Fruit fly (Drosophila melanogaster) whole organism, embryonic: ENCODE results near the gene apolpp.
A peak's percentile ranks its signal among the peaks of the same experiment; 100 is the strongest.

Source experiments
- B-H2 ChIP-seq: fragments of 200-800 bp; sonication (Bioruptor generic); optimal IDR thresholded peaks from 2 replicates; lab custom pipeline; 2018; ENCODE audit warnings: missing biosample characterization, mild to moderate bottlenecking, missing genetic modification characterization
- Bdp1 ChIP-seq: fragments of 200-800 bp; sonication (Bioruptor generic); optimal IDR thresholded peaks from 3 replicates; lab custom pipeline; 2016; ENCODE audit warnings: missing biosample characterization, missing genetic modification characterization
- CG10321 ChIP-seq: fragments of 200-800 bp; sonication (Bioruptor generic); IDR thresholded peaks from 2 replicates; pipeline ENCODE4 v1.3.6; 2022; ENCODE audit warnings: missing biosample characterization, missing genetic modification characterization
- CG10462 ChIP-seq: fragments of 200-800 bp; sonication (Bioruptor generic); optimal IDR thresholded peaks from 2 replicates; lab custom pipeline; 2016; ENCODE audit warnings: missing biosample characterization, missing genetic modification characterization
- CG10543 ChIP-seq: fragments of 200-800 bp; sonication (Bioruptor generic); optimal IDR thresholded peaks from 3 replicates; lab custom pipeline; 2017; ENCODE audit warnings: missing biosample characterization, mild to moderate bottlenecking, missing genetic modification characterization, moderate library complexity
- CG10565 ChIP-seq: fragments of 200-800 bp; sonication (Bioruptor generic); optimal IDR thresholded peaks from 3 replicates; lab custom pipeline; 2016; ENCODE audit warnings: missing biosample characterization, mild to moderate bottlenecking, missing genetic modification characterization
- CG10959 ChIP-seq: fragments of 200-800 bp; sonication (Bioruptor generic); IDR thresholded peaks from 2 replicates; pipeline ENCODE4 v1.3.6; 2022; ENCODE audit warnings: missing biosample characterization, missing genetic modification characterization
- CG14050 ChIP-seq: fragments of 200-800 bp; sonication (Bioruptor generic); IDR thresholded peaks from 3 replicates; pipeline ENCODE4 v1.3.6; 2022; ENCODE audit warnings: missing biosample characterization, missing genetic modification characterization
- CG15073 ChIP-seq: fragments of 200-800 bp; sonication (Bioruptor generic); optimal IDR thresholded peaks from 2 replicates; lab custom pipeline; 2016; ENCODE audit warnings: missing biosample characterization, missing genetic modification characterization
- CG16863 ChIP-seq: fragments of 200-800 bp; sonication (Bioruptor generic); optimal IDR thresholded peaks from 3 replicates; lab custom pipeline; 2016; ENCODE audit warnings: missing biosample characterization, missing genetic modification characterization
- CG31441 ChIP-seq: fragments of 200-800 bp; sonication (Bioruptor generic); IDR thresholded peaks from 2 replicates; pipeline ENCODE4 v1.3.6; 2022; ENCODE audit warnings: missing biosample characterization, missing genetic modification characterization
- CG34224 ChIP-seq: fragments of 200-800 bp; sonication (Bioruptor generic); IDR thresholded peaks from 3 replicates; pipeline ENCODE4 v1.3.6; 2022; ENCODE audit warnings: missing biosample characterization, missing genetic modification characterization; ENCODE audit not compliant: partially characterized antibody
- CG4282 ChIP-seq: fragments of 200-800 bp; sonication (Bioruptor generic); optimal IDR thresholded peaks from 2 replicates; lab custom pipeline; 2016; ENCODE audit warnings: missing biosample characterization, missing genetic modification characterization
- CG4820 ChIP-seq: fragments of 200-800 bp; sonication (Bioruptor generic); optimal IDR thresholded peaks from 3 replicates; lab custom pipeline; 2016; ENCODE audit warnings: missing biosample characterization, missing genetic modification characterization
- CG7372 ChIP-seq: fragments of 200-800 bp; sonication (Bioruptor generic); IDR thresholded peaks from 2 replicates; pipeline ENCODE4 v1.3.6; 2022; ENCODE audit warnings: missing biosample characterization, missing genetic modification characterization
- CG9817 ChIP-seq: fragments of 200-800 bp; sonication (Bioruptor generic); optimal IDR thresholded peaks from 2 replicates; lab custom pipeline; 2018; ENCODE audit warnings: missing biosample characterization, mild to moderate bottlenecking, missing genetic modification characterization, moderate library complexity
- CkIIα-i1 ChIP-seq: fragments of 200-800 bp; sonication (Bioruptor generic); IDR thresholded peaks from 2 replicates; pipeline ENCODE4 v1.3.6; 2022; ENCODE audit warnings: missing biosample characterization, missing genetic modification characterization
- Deaf1 ChIP-seq: fragments of 200-800 bp; optimal IDR thresholded peaks from 3 replicates; lab custom pipeline; 2019; ENCODE audit warnings: missing biosample characterization, mild to moderate bottlenecking, missing genetic modification characterization, moderate library complexity
- Dfd ChIP-seq, 2 experiments: fragments of >200 bp; optimal IDR thresholded peaks; 2 replicates each; lab custom pipeline; 2017; ENCODE audit warnings: missing biosample characterization in 2 of 2, missing genetic modification characterization in 2 of 2
- Dp ChIP-seq: fragments of 200-800 bp; sonication (Bioruptor generic); optimal IDR thresholded peaks from 2 replicates; lab custom pipeline; 2018; ENCODE audit warnings: missing biosample characterization, mild to moderate bottlenecking, missing genetic modification characterization, moderate library complexity
- E2f1 ChIP-seq: fragments of 200-800 bp; sonication (Bioruptor generic); IDR thresholded peaks from 2 replicates; pipeline ENCODE4 v1.3.6; 2022; ENCODE audit warnings: missing biosample characterization, missing genetic modification characterization
- ERR ChIP-seq: fragments of 200-800 bp; sonication (Bioruptor generic); optimal IDR thresholded peaks from 2 replicates; lab custom pipeline; 2016; ENCODE audit warnings: missing biosample characterization, missing genetic modification characterization
- HLH3B ChIP-seq: fragments of 200-800 bp; sonication (Bioruptor generic); IDR thresholded peaks from 2 replicates; pipeline ENCODE4 v1.3.6; 2022; ENCODE audit warnings: missing biosample characterization, missing genetic modification characterization
- HmgZ ChIP-seq: fragments of 200-800 bp; sonication (Bioruptor generic); optimal IDR thresholded peaks from 2 replicates; lab custom pipeline; 2018; ENCODE audit warnings: missing biosample characterization, mild to moderate bottlenecking, missing genetic modification characterization
- Hr39 ChIP-seq: fragments of >200 bp; optimal IDR thresholded peaks from 2 replicates; lab custom pipeline; 2017
- Hsf ChIP-seq: fragments of 200-800 bp; sonication (Bioruptor generic); optimal IDR thresholded peaks from 3 replicates; lab custom pipeline; 2016; ENCODE audit warnings: missing biosample characterization, missing genetic modification characterization
- Lim3 ChIP-seq: fragments of 200-800 bp; sonication (Bioruptor generic); IDR thresholded peaks from 2 replicates; pipeline ENCODE4 v1.3.6; 2022; ENCODE audit warnings: missing biosample characterization, missing genetic modification characterization
- NC2α ChIP-seq: fragments of 200-800 bp; sonication (Bioruptor generic); optimal IDR thresholded peaks from 2 replicates; lab custom pipeline; 2016; ENCODE audit warnings: missing biosample characterization, missing genetic modification characterization
- Oli ChIP-seq: fragments of 200-800 bp; sonication (Bioruptor generic); optimal IDR thresholded peaks from 2 replicates; lab custom pipeline; 2018; ENCODE audit warnings: missing biosample characterization, mild to moderate bottlenecking, missing genetic modification characterization, moderate library complexity
- Scr ChIP-seq: fragments of 200-800 bp; sonication (Bioruptor generic); IDR thresholded peaks from 2 replicates; pipeline ENCODE4 v1.3.6; 2022; ENCODE audit warnings: missing biosample characterization, missing genetic modification characterization; ENCODE audit not compliant: partially characterized antibody
- Six4 ChIP-seq: fragments of 200-800 bp; sonication (Bioruptor generic); optimal IDR thresholded peaks from 2 replicates; lab custom pipeline; 2016; ENCODE audit warnings: missing biosample characterization, missing genetic modification characterization
- ap ChIP-seq: fragments of 200-800 bp; sonication (Bioruptor generic); IDR thresholded peaks from 2 replicates; pipeline ENCODE4 v1.3.6; 2022; ENCODE audit warnings: missing biosample characterization, missing genetic modification characterization
- br ChIP-seq: fragments of >200 bp; optimal IDR thresholded peaks from 2 replicates; lab custom pipeline; 2017
- cad ChIP-seq: fragments of >200 bp; optimal IDR thresholded peaks from 2 replicates; lab custom pipeline; 2017; ENCODE audit warnings: missing biosample characterization, missing genetic modification characterization
- chn ChIP-seq: fragments of 200-800 bp; sonication (Bioruptor generic); optimal IDR thresholded peaks from 2 replicates; lab custom pipeline; 2016; ENCODE audit warnings: missing biosample characterization, missing genetic modification characterization
- dan ChIP-seq: fragments of 200-800 bp; sonication (Bioruptor generic); IDR thresholded peaks from 2 replicates; pipeline ENCODE4 v1.3.6; 2022; ENCODE audit warnings: missing biosample characterization, missing genetic modification characterization
- dmrt11E ChIP-seq: fragments of 200-800 bp; sonication (Bioruptor generic); optimal IDR thresholded peaks from 3 replicates; lab custom pipeline; 2018; ENCODE audit warnings: missing biosample characterization, mild to moderate bottlenecking, missing genetic modification characterization, moderate library complexity
- dysf ChIP-seq: fragments of 200-800 bp; sonication (Bioruptor generic); IDR thresholded peaks from 3 replicates; pipeline ENCODE4 v1.3.6; 2022; ENCODE audit warnings: missing biosample characterization, missing genetic modification characterization
- gcm2 ChIP-seq: fragments of 200-800 bp; sonication (Bioruptor generic); optimal IDR thresholded peaks from 2 replicates; lab custom pipeline; 2016; ENCODE audit warnings: missing biosample characterization, missing genetic modification characterization
- lmd ChIP-seq: fragments of 200-800 bp; sonication (Bioruptor generic); IDR thresholded peaks from 2 replicates; pipeline ENCODE4 v1.3.6; 2022; ENCODE audit warnings: missing biosample characterization, missing genetic modification characterization
- nau ChIP-seq: fragments of 200-800 bp; sonication (Bioruptor generic); optimal IDR thresholded peaks from 3 replicates; lab custom pipeline; 2017; ENCODE audit warnings: missing biosample characterization, mild to moderate bottlenecking, missing genetic modification characterization, missing genetic modification reagents
- onecut ChIP-seq: fragments of 200-800 bp; sonication (Bioruptor generic); IDR thresholded peaks from 2 replicates; pipeline ENCODE4 v1.3.6; 2022; ENCODE audit warnings: missing biosample characterization, missing genetic modification characterization
- org-1 ChIP-seq: fragments of 200-800 bp; sonication (Bioruptor generic); optimal IDR thresholded peaks from 2 replicates; lab custom pipeline; 2017; ENCODE audit warnings: missing biosample characterization, missing genetic modification characterization
- pum ChIP-seq: fragments of 200-800 bp; sonication (Bioruptor generic); optimal IDR thresholded peaks from 2 replicates; lab custom pipeline; 2016; ENCODE audit warnings: missing biosample characterization, missing genetic modification characterization
- sim ChIP-seq: fragments of 200-800 bp; sonication (Bioruptor generic); IDR thresholded peaks from 2 replicates; pipeline ENCODE4 v1.3.6; 2022; ENCODE audit warnings: missing biosample characterization, missing genetic modification characterization
- slou ChIP-seq: fragments of 200-800 bp; sonication (Bioruptor generic); optimal IDR thresholded peaks from 3 replicates; lab custom pipeline; 2016; ENCODE audit warnings: missing biosample characterization, missing genetic modification characterization
- slp2 ChIP-seq: fragments of 200-800 bp; sonication (Bioruptor generic); optimal IDR thresholded peaks from 2 replicates; lab custom pipeline; 2016; ENCODE audit warnings: missing biosample characterization, missing genetic modification characterization
- sqz ChIP-seq: fragments of 200-800 bp; sonication (Bioruptor generic); optimal IDR thresholded peaks from 3 replicates; lab custom pipeline; 2018; ENCODE audit warnings: missing biosample characterization, mild to moderate bottlenecking, missing genetic modification characterization
- ttk ChIP-seq: fragments of 200-800 bp; sonication (Bioruptor generic); IDR thresholded peaks from 2 replicates; pipeline ENCODE4 v2.1.2; 2022; ENCODE audit warnings: missing biosample characterization, missing genetic modification characterization
- zen2 ChIP-seq: fragments of 200-800 bp; sonication (Bioruptor generic); IDR thresholded peaks from 3 replicates; pipeline ENCODE4 v1.3.6; 2022; ENCODE audit warnings: missing biosample characterization, missing genetic modification characterization; ENCODE audit not compliant: partially characterized antibody
- zf30C ChIP-seq: fragments of 200-800 bp; sonication (Bioruptor generic); optimal IDR thresholded peaks from 3 replicates; lab custom pipeline; 2018; ENCODE audit warnings: missing biosample characterization, mild to moderate bottlenecking, missing genetic modification characterization

apolpp gene

dm6 chr4:1112867-1113769 lies 52.3 kb downstream of the apolpp start (continued):
- TF ChIP-seq CG14050 (GFP tag; lab: Robert Waterston, UW) = peak; percentile 89
- TF ChIP-seq Bdp1 (GFP tag; lab: Kevin White, UChicago) = no peak
- TF ChIP-seq Deaf1 (tag; lab: Kevin White, UChicago) = no peak
- TF ChIP-seq CG7372 (GFP tag; lab: Robert Waterston, UW) = peak; percentile 86
- TF ChIP-seq CG10462 = peak; percentile 90
- TF ChIP-seq sqz (GFP tag; lab: Kevin White, UChicago) = peak; percentile 66
- no peak for TF ChIP-seq cad (GFP tag; lab: Kevin White, UChicago)
- TF ChIP-seq lmd (GFP tag; lab: Robert Waterston, UW) = no peak
- TF ChIP-seq org-1 = no peak
- no peak; the same call in 1 of the 2 replicates for TF ChIP-seq E2f1 (GFP tag; lab: Robert Waterston, UW)
- TF ChIP-seq CG10959 (GFP tag; lab: Robert Waterston, UW) = no peak
- TF ChIP-seq CG4282 (GFP tag; lab: Kevin White, UChicago) = peak; percentile 86
- TF ChIP-seq gcm2 (GFP tag; lab: Kevin White, UChicago) = peak; percentile 83
- peak; percentile 70 for TF ChIP-seq onecut (GFP tag; lab: Robert Waterston, UW)
- TF ChIP-seq Dfd (GFP tag; optimal IDR thresholded peaks at IDR 0.05; lab: Kevin White, UChicago) = no peak
- peak; percentile 65 for TF ChIP-seq CG15073 (GFP tag; lab: Kevin White, UChicago)
- TF ChIP-seq CG9817 = no peak
- TF ChIP-seq dysf (GFP tag; lab: Robert Waterston, UW) = no peak; the same call in 2 of the 3 replicates
- no peak for TF ChIP-seq br (lab: Kevin White, UChicago)
- TF ChIP-seq Hsf (GFP tag; lab: Kevin White, UChicago) = peak; percentile 96
- TF ChIP-seq dmrt11E = peak; percentile 95
- no peak; the same call in 1 of the 2 replicates for TF ChIP-seq ap (GFP tag; lab: Robert Waterston, UW)
- TF ChIP-seq Oli = no peak
- peak; percentile 92 for TF ChIP-seq pum
- no peak for TF ChIP-seq CkIIα-i1
- TF ChIP-seq nau (GFP tag; lab: Kevin White, UChicago) = peak; percentile 90
- TF ChIP-seq Dp (GFP tag; lab: Kevin White, UChicago) = peak; percentile 10
- peak; percentile 90 for TF ChIP-seq Six4
- TF ChIP-seq CG31441 = no peak; the same call in 1 of the 2 replicates
- peak; percentile 98 for TF ChIP-seq chn
- TF ChIP-seq HmgZ (tag; lab: Kevin White, UChicago) = peak; percentile 89
- peak; percentile 92 for TF ChIP-seq CG16863
- peak; percentile 88 for TF ChIP-seq slp2
- peak; percentile 92; the same call in 1 of the 2 replicates for TF ChIP-seq HLH3B (GFP tag; lab: Robert Waterston, UW)
- TF ChIP-seq sim = no peak
- TF ChIP-seq ERR (GFP tag; lab: Kevin White, UChicago) = peak; percentile 77
- TF ChIP-seq ttk (GFP tag; lab: Robert Waterston, UW) = no peak; the same call in 1 of the 2 replicates
- TF ChIP-seq Scr (GFP tag; lab: Robert Waterston, UW) = no peak
- peak; percentile 81 for TF ChIP-seq CG10565 (GFP tag; lab: Kevin White, UChicago)
- TF ChIP-seq NC2α (GFP tag; lab: Kevin White, UChicago) = peak; percentile 80
- no peak for TF ChIP-seq CG10543 (GFP tag; lab: Kevin White, UChicago)
- peak; percentile 87 for TF ChIP-seq CG4820 (GFP tag; lab: Kevin White, UChicago)
- no peak for TF ChIP-seq CG34224 (GFP tag; lab: Robert Waterston, UW)
- TF ChIP-seq dan (GFP tag; lab: Robert Waterston, UW) = no peak
- peak; percentile 83 for TF ChIP-seq B-H2 (GFP tag; lab: Kevin White, UChicago)
- no peak for TF ChIP-seq Hr39 (lab: Kevin White, UChicago)
- peak; percentile 63; the same call in 1 of the 2 replicates for TF ChIP-seq CG10321 (GFP tag; lab: Robert Waterston, UW)
- TF ChIP-seq zen2 = no peak
- TF ChIP-seq slou (GFP tag; lab: Kevin White, UChicago) = peak; percentile 60
- no peak for TF ChIP-seq zf30C (GFP tag; lab: Kevin White, UChicago)
- no peak for TF ChIP-seq Lim3 (GFP tag; lab: Robert Waterston, UW)
